Fruit fly (Drosophila melanogaster): ENCODE data around the gene Tcs6.

DNA sequence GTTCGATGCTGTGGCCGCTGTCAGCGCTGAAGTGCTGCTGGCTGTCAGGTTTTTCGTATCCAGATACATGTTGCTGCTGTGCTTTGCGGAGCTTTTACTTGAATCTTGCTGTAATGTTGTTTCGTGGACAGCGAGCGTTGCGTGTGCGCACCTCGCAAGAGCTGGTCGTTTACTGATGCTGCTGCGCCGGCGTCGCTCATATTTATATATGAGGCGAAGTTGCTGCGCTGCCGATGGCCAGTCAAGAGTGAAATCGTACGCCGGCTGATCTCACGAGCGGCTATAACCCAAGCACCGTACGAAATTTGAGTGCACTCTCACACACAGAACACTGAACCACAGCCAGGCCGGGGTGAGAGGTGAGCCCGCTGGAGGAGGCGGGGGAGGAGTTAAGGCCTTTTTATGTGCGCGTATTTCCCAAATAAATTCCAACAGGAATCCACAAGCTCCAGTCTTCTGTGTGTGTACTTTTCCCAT, 40.7 kb downstream of the Tcs6 start:
- TF ChIP-seq Crg-1 (GFP tag; optimal IDR thresholded peaks at IDR 0.05) (no peak), Hr96 (GFP tag; optimal IDR thresholded peaks at IDR 0.05) (no peak), Clk (GFP tag; optimal IDR thresholded peaks at IDR 0.05) (no peak), kay (GFP tag; ENCODE audit: borderline replicate concordance) (no peak), CG11617 (GFP tag; optimal IDR thresholded peaks at IDR 0.05) (no peak), cnc (optimal IDR thresholded peaks at IDR 0.05) (no peak)
